Worm (Caenorhabditis elegans) whole organism, L4 larva: ENCODE measurements around the gene Y46G5A.36.
A peak's percentile ranks its signal among the peaks of the same experiment; 100 is the strongest.

Experiments
- D1046.2 ChIP-seq: fragments of 200-800 bp; sonication (Bioruptor generic); IDR thresholded peaks from 2 replicates; pipeline ENCODE4 v1.3.6; 2022; ENCODE audit warnings: missing genetic modification characterization, missing compliant biosample characterization
- F26F4.8 ChIP-seq: fragments of 200-800 bp; sonication (Bioruptor generic); conservative IDR thresholded peaks from 2 replicates; pipeline ENCODE4 v1.3.6; 2022; ENCODE audit warnings: missing genetic modification characterization, missing compliant biosample characterization
- F37D6.2 ChIP-seq: sonication (generic microtip); optimal IDR thresholded peaks from 2 replicates; lab custom pipeline; 2016; ENCODE audit warnings: mild to moderate bottlenecking, missing genetic modification characterization, missing compliant biosample characterization
- T26A8.4 ChIP-seq: fragments of 200-800 bp; sonication (Bioruptor generic); IDR thresholded peaks from 2 replicates; pipeline ENCODE4 v1.3.6; 2022; ENCODE audit warnings: missing genetic modification characterization, missing compliant biosample characterization
- Y48G9A.11 ChIP-seq: fragments of 200-800 bp; sonication (Bioruptor generic); IDR thresholded peaks from 2 replicates; pipeline ENCODE4 v1.3.6; 2022; ENCODE audit warnings: missing genetic modification reagents, missing genetic modification characterization, missing compliant biosample characterization
- Y5F2A.4 ChIP-seq: fragments of 200-800 bp; sonication (Bioruptor generic); optimal IDR thresholded peaks from 2 replicates; lab custom pipeline; 2018; ENCODE audit warnings: mild to moderate bottlenecking, missing genetic modification characterization, missing compliant biosample characterization
- Y75B8A.6 ChIP-seq: fragments of 200-800 bp; sonication (Bioruptor generic); IDR thresholded peaks from 2 replicates; pipeline ENCODE4 v1.3.6; 2022; ENCODE audit warnings: missing genetic modification reagents, missing genetic modification characterization, missing compliant biosample characterization
- ZK337.2 ChIP-seq: fragments of 200-800 bp; sonication (Bioruptor generic); IDR thresholded peaks from 2 replicates; pipeline ENCODE4 v1.3.6; 2022; ENCODE audit warnings: missing genetic modification reagents, missing genetic modification characterization, missing compliant biosample characterization
- ZK546.5 ChIP-seq, 2 experiments: sonication (generic microtip); optimal IDR thresholded peaks; 2 replicates each; lab custom pipeline; 2017; ENCODE audit warnings: missing biosample characterization in 2 of 2, missing genetic modification characterization in 2 of 2
- aha-1 ChIP-seq: fragments of 150-350 bp; peaks from one replicate; lab custom pipeline; 2014; ENCODE audit warnings: missing biosample characterization, missing genetic modification characterization
- aly-2 ChIP-seq: sonication (generic microtip); optimal IDR thresholded peaks from 2 replicates; lab custom pipeline; 2018; ENCODE audit warnings: missing biosample characterization, missing genetic modification characterization
- ama-1 ChIP-seq: fragments of 150-350 bp; optimal IDR thresholded peaks from 2 replicates; lab custom pipeline; 2014; ENCODE audit warnings: inconsistent platforms, mixed read lengths
- attf-4 ChIP-seq: sonication (generic microtip); optimal IDR thresholded peaks from 3 replicates; lab custom pipeline; 2017; ENCODE audit warnings: missing biosample characterization, missing genetic modification characterization
- ceh-20 ChIP-seq: fragments of 200-800 bp; sonication (Bioruptor generic); IDR thresholded peaks from 2 replicates; pipeline ENCODE4 v1.3.6; 2022; ENCODE audit warnings: missing genetic modification reagents, missing genetic modification characterization, missing compliant biosample characterization
- ceh-32 ChIP-seq: sonication (generic microtip); optimal IDR thresholded peaks from 2 replicates; lab custom pipeline; 2016; ENCODE audit warnings: mild to moderate bottlenecking, missing genetic modification characterization, missing compliant biosample characterization; ENCODE audit not compliant: poor library complexity
- cey-2 ChIP-seq: sonication (generic microtip); optimal IDR thresholded peaks from 3 replicates; lab custom pipeline; 2017; ENCODE audit warnings: missing genetic modification characterization, mild to moderate bottlenecking, missing compliant biosample characterization, antibody characterized with exemption, borderline replicate concordance; ENCODE audit not compliant: insufficient read depth
- daf-16 ChIP-seq, 3 experiments: sonication (generic microtip); optimal IDR thresholded peaks; 2 replicates each; lab custom pipeline; 2016 to 2017; ENCODE audit warnings: missing genetic modification characterization in 3 of 3, missing genetic modification reagents in 3 of 3, mild to moderate bottlenecking in 2 of 3, missing compliant biosample characterization in 2 of 3, missing biosample characterization in 1 of 3, moderate library complexity in 1 of 3
- dmd-8 ChIP-seq: fragments of 200-800 bp; sonication (Bioruptor generic); IDR thresholded peaks from 2 replicates; pipeline ENCODE4 v1.3.6; 2022; ENCODE audit warnings: missing genetic modification characterization, missing compliant biosample characterization
- dmd-9 ChIP-seq: fragments of 200-800 bp; sonication (Bioruptor generic); IDR thresholded peaks from 2 replicates; pipeline ENCODE4 v1.3.6; 2022; ENCODE audit warnings: missing genetic modification reagents, missing genetic modification characterization, missing compliant biosample characterization
- dpl-1 ChIP-seq: fragments of 150-350 bp; optimal IDR thresholded peaks from 2 replicates; lab custom pipeline; 2014; ENCODE audit warnings: missing biosample characterization, missing genetic modification reagents, missing genetic modification characterization
- egl-43 ChIP-seq: fragments of 200-800 bp; sonication (Bioruptor generic); IDR thresholded peaks from 2 replicates; pipeline ENCODE4 v1.3.6; 2022; ENCODE audit warnings: missing genetic modification reagents, missing genetic modification characterization, missing compliant biosample characterization
- hif-1 ChIP-seq, 2 experiments: sonication (generic microtip); optimal IDR thresholded peaks; 2 replicates each; lab custom pipeline; 2016 to 2017; ENCODE audit warnings: missing compliant biosample characterization in 2 of 2, missing genetic modification characterization in 2 of 2, missing genetic modification reagents in 2 of 2, missing genotype in 2 of 2, mild to moderate bottlenecking in 1 of 2
- lim-7 ChIP-seq: fragments of 200-800 bp; sonication (Bioruptor generic); IDR thresholded peaks from 2 replicates; pipeline ENCODE4 v1.3.6; 2022; ENCODE audit warnings: missing genetic modification characterization, missing compliant biosample characterization
- lin-1 ChIP-seq: fragments of 200-800 bp; sonication (Bioruptor generic); IDR thresholded peaks from 2 replicates; pipeline ENCODE4 v1.3.6; 2022; ENCODE audit warnings: missing genetic modification reagents, missing genetic modification characterization, missing compliant biosample characterization
- lin-13 ChIP-seq: fragments of 150-350 bp; optimal IDR thresholded peaks from 2 replicates; lab custom pipeline; 2014; ENCODE audit warnings: missing biosample characterization, missing genetic modification reagents, missing genetic modification characterization
- lin-15B ChIP-seq: fragments of 150-350 bp; sonication (generic microtip); optimal IDR thresholded peaks from 3 replicates; lab custom pipeline; 2014; ENCODE audit warnings: missing biosample characterization, missing genetic modification characterization
- lin-29 ChIP-seq: fragments of 200-800 bp; sonication (Bioruptor generic); IDR thresholded peaks from 2 replicates; pipeline ENCODE4 v1.3.6; 2022; ENCODE audit warnings: missing genetic modification reagents, missing genetic modification characterization, missing compliant biosample characterization
- lin-38 ChIP-seq: fragments of 200-800 bp; sonication (Bioruptor generic); IDR thresholded peaks from 2 replicates; pipeline ENCODE4 v1.3.6; 2022; ENCODE audit warnings: missing genetic modification reagents, missing genetic modification characterization, missing compliant biosample characterization
- lir-3 ChIP-seq: sonication (generic microtip); optimal IDR thresholded peaks from 2 replicates; lab custom pipeline; 2016; ENCODE audit warnings: mild to moderate bottlenecking, missing genetic modification characterization, missing compliant biosample characterization
- madf-5 ChIP-seq, 2 experiments: fragments of 200-800 bp; sonication (Bioruptor generic); IDR thresholded peaks; 2 replicates each; pipeline ENCODE4 v1.3.6; 2022; ENCODE audit warnings: missing compliant biosample characterization in 2 of 2, missing genetic modification characterization in 2 of 2
- mep-1 ChIP-seq: fragments of 150-350 bp; sonication (generic microtip); optimal IDR thresholded peaks from 3 replicates; lab custom pipeline; 2014; ENCODE audit warnings: missing biosample characterization, missing genetic modification characterization
- mes-2 ChIP-seq: sonication (generic microtip); optimal IDR thresholded peaks from 2 replicates; lab custom pipeline; 2016; ENCODE audit warnings: missing genotype, mild to moderate bottlenecking, missing genetic modification characterization, missing compliant biosample characterization; ENCODE audit not compliant: poor library complexity, severe bottlenecking
- mxl-2 ChIP-seq: fragments of 200-800 bp; sonication (Bioruptor generic); conservative IDR thresholded peaks from 2 replicates; pipeline ENCODE4 v1.3.6; 2022; ENCODE audit warnings: missing genetic modification reagents, missing genetic modification characterization, missing compliant biosample characterization
- nhr-28 ChIP-seq: fragments of 150-350 bp; optimal IDR thresholded peaks from 2 replicates; lab custom pipeline; 2014; ENCODE audit warnings: missing biosample characterization, missing genetic modification characterization
- nhr-41 ChIP-seq: fragments of 200-800 bp; sonication (Bioruptor generic); IDR thresholded peaks from 2 replicates; pipeline ENCODE4 v1.3.6; 2022; ENCODE audit warnings: missing genetic modification reagents, missing genetic modification characterization, missing compliant biosample characterization
- nhr-48 ChIP-seq: sonication (generic microtip); optimal IDR thresholded peaks from 2 replicates; lab custom pipeline; 2016; ENCODE audit warnings: mild to moderate bottlenecking, missing genetic modification characterization, missing compliant biosample characterization
- nhr-77 ChIP-seq: fragments of 150-350 bp; optimal IDR thresholded peaks from 2 replicates; lab custom pipeline; 2014; ENCODE audit warnings: missing biosample characterization, missing genetic modification characterization
- php-3 ChIP-seq: fragments of 200-800 bp; sonication (Bioruptor generic); IDR thresholded peaks from 2 replicates; pipeline ENCODE4 v1.3.6; 2022; ENCODE audit warnings: missing genetic modification reagents, missing genetic modification characterization, missing compliant biosample characterization
- saeg-2 ChIP-seq: fragments of 200-800 bp; sonication (Bioruptor generic); IDR thresholded peaks from 2 replicates; pipeline ENCODE4 v1.3.6; 2022; ENCODE audit warnings: missing genetic modification reagents, missing genetic modification characterization, missing compliant biosample characterization
- sdz-12 ChIP-seq: fragments of 200-800 bp; sonication (Bioruptor generic); optimal IDR thresholded peaks from 2 replicates; lab custom pipeline; 2018; ENCODE audit warnings: mild to moderate bottlenecking, missing genetic modification characterization, missing compliant biosample characterization
- set-16 ChIP-seq: fragments of 200-800 bp; sonication (Bioruptor generic); IDR thresholded peaks from 2 replicates; pipeline ENCODE4 v1.3.6; 2022; ENCODE audit warnings: missing genetic modification reagents, missing genetic modification characterization, missing compliant biosample characterization
- skn-1 ChIP-seq: fragments of 150-350 bp; optimal IDR thresholded peaks from 2 replicates; lab custom pipeline; 2014; ENCODE audit warnings: missing biosample characterization, missing genetic modification characterization
- snpc-1.2 ChIP-seq: fragments of 200-800 bp; sonication (Bioruptor generic); IDR thresholded peaks from 2 replicates; pipeline ENCODE4 v1.3.6; 2022; ENCODE audit warnings: missing genetic modification reagents, missing genetic modification characterization, missing compliant biosample characterization
- spr-3 ChIP-seq: fragments of 200-800 bp; sonication (Bioruptor generic); optimal IDR thresholded peaks from 2 replicates; lab custom pipeline; 2018; ENCODE audit warnings: mild to moderate bottlenecking, missing genetic modification characterization, missing compliant biosample characterization
- tag-97 ChIP-seq: fragments of 200-800 bp; sonication (Bioruptor generic); IDR thresholded peaks from 2 replicates; pipeline ENCODE4 v1.3.6; 2022; ENCODE audit warnings: missing genetic modification characterization, missing compliant biosample characterization
- unc-62 ChIP-seq, 3 experiments: fragments of 150-350 bp in 1 of 3; sonication (generic microtip); optimal IDR thresholded peaks in 2 of 3; peaks in 1 of 3; 1 replicate in 1 of 3; 2 replicates in 2 of 3; lab custom pipeline; 2014 to 2017; ENCODE audit warnings: missing biosample characterization in 3 of 3, missing genetic modification characterization in 3 of 3, missing genetic modification reagents in 3 of 3, missing genotype in 1 of 3
- vab-7 ChIP-seq: fragments of 200-800 bp; sonication (Bioruptor generic); IDR thresholded peaks from 2 replicates; pipeline ENCODE4 v1.3.6; 2022; ENCODE audit warnings: missing genetic modification reagents, missing genetic modification characterization, missing compliant biosample characterization
- zfp-3 ChIP-seq: fragments of 200-800 bp; sonication (Bioruptor generic); conservative IDR thresholded peaks from 2 replicates; pipeline ENCODE4 v1.3.6; 2022; ENCODE audit warnings: missing genetic modification reagents, missing genetic modification characterization, missing compliant biosample characterization
- zip-11 ChIP-seq: fragments of 200-800 bp; sonication (Bioruptor generic); IDR thresholded peaks from 2 replicates; pipeline ENCODE4 v1.3.6; 2022; ENCODE audit warnings: missing genetic modification characterization, missing compliant biosample characterization
- ztf-7 ChIP-seq: fragments of 150-350 bp; optimal IDR thresholded peaks from 2 replicates; lab custom pipeline; 2014; ENCODE audit warnings: missing biosample characterization, missing genetic modification characterization

Y46G5A.36 gene

DNA sequence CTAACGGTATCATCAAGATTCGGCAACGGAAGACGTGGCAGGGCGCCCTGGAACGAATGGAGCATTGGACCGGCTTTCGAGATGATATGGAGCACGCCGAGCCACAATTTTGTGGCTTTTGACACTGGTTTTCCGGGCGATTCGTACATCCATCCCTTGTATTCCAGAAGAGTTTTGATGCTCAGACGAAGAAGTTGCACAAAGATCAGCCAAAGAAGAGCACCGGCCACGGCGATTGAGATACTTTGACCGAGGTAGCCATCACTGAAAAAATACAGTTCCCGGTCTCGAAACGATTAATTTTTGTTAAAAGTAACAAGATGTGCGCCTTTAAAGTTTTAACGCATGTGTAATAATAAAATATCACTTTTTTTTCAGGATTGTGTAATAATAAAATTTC lies 28.3 kb upstream of the Y46G5A.36 start:
- TF ChIP-seq snpc-1.2 (GFP tag; lab: Robert Waterston, UW), result peak; percentile 55; the same call in 1 of the 2 replicates
- no peak for TF ChIP-seq spr-3 (GFP tag; lab: Kevin White, UChicago)
- no peak for TF ChIP-seq ama-1 (lab: Kevin White, UChicago)
- peak; percentile 49; the same call in 1 of the 2 replicates for TF ChIP-seq D1046.2 (GFP tag; lab: Robert Waterston, UW)
- no peak for TF ChIP-seq F37D6.2 (tag; lab: Kevin White, UChicago)
- TF ChIP-seq Y5F2A.4, result peak; percentile 18
- TF ChIP-seq Y48G9A.11, result peak; percentile 55
- no peak for TF ChIP-seq mxl-2 (GFP tag; lab: Robert Waterston, UW)
- no peak for TF ChIP-seq nhr-28 (tag; lab: Kevin White, UChicago)
- TF ChIP-seq nhr-41 (GFP tag; lab: Robert Waterston, UW), result no peak
- TF ChIP-seq F26F4.8, result 0 out of 2 replicates have a peak, but pooled peaks have one; percentile 23
- TF ChIP-seq lim-7 (GFP tag; lab: Robert Waterston, UW), result peak; percentile 66
- no peak for TF ChIP-seq lir-3 (tag; lab: Kevin White, UChicago)
- TF ChIP-seq lin-38 (GFP tag; lab: Robert Waterston, UW), result peak; percentile 41
- TF ChIP-seq aha-1, result peak; percentile 87
- no peak for TF ChIP-seq ceh-32
- no peak for TF ChIP-seq daf-16 (GFP tag; optimal IDR thresholded peaks at IDR 0.05; lab: Kevin White, UChicago)
- no peak for TF ChIP-seq daf-16 (tag; optimal IDR thresholded peaks at IDR 0.05; lab: Kevin White, UChicago)
- no peak for TF ChIP-seq lin-1 (GFP tag; lab: Robert Waterston, UW)
- no peak for TF ChIP-seq nhr-77
- TF ChIP-seq dmd-9 (GFP tag; lab: Robert Waterston, UW), result 0 out of 2 replicates have a peak, but pooled peaks have one; percentile 23
- peak; percentile 56; the same call in 1 of the 2 replicates for TF ChIP-seq php-3 (GFP tag; lab: Robert Waterston, UW)
- TF ChIP-seq unc-62 (GFP tag; optimal IDR thresholded peaks at IDR 0.05 in 1 of 2; lab: Kevin White, UChicago), result no peak
- TF ChIP-seq unc-62 (tag; optimal IDR thresholded peaks at IDR 0.05; lab: Kevin White, UChicago), result no peak
- no peak for TF ChIP-seq dmd-8
- no peak for TF ChIP-seq dpl-1
- 0 out of 2 replicates have a peak, but pooled peaks have one; percentile 35 for TF ChIP-seq lin-29 (GFP tag; lab: Robert Waterston, UW)
- TF ChIP-seq vab-7 (GFP tag; lab: Robert Waterston, UW), result no peak
- TF ChIP-seq skn-1 (tag; lab: Kevin White, UChicago), result no peak
- TF ChIP-seq zfp-3 (GFP tag; lab: Robert Waterston, UW), result peak; percentile 32; the same call in 1 of the 2 replicates
- TF ChIP-seq cey-2 (tag; lab: Kevin White, UChicago), result no peak
- TF ChIP-seq ZK337.2 (GFP tag; lab: Robert Waterston, UW), result no peak
- TF ChIP-seq ztf-7 (tag; lab: Kevin White, UChicago), result no peak
- no peak for TF ChIP-seq nhr-48 (tag; lab: Kevin White, UChicago)
- TF ChIP-seq T26A8.4 (GFP tag; lab: Robert Waterston, UW), result peak; percentile 71; the same call in 1 of the 2 replicates
- TF ChIP-seq sdz-12, result peak; percentile 77
- peak; percentile 58; the same call in 1 of the 2 replicates for TF ChIP-seq Y75B8A.6
- TF ChIP-seq hif-1 (tag; optimal IDR thresholded peaks at IDR 0.05; lab: Kevin White, UChicago), result no peak
- TF ChIP-seq egl-43 (GFP tag; lab: Robert Waterston, UW), result no peak
- TF ChIP-seq madf-5 (GFP tag; IDR thresholded peaks at IDR 0.05; lab: Robert Waterston, UW), result 0 out of 4 replicates have a peak, but pooled peaks have one; percentile 20 to 60
- TF ChIP-seq tag-97 (GFP tag; lab: Robert Waterston, UW), result no peak
- TF ChIP-seq mep-1 (tag; lab: Kevin White, UChicago), result peak; percentile 29
- 0 out of 2 replicates have a peak, but pooled peaks have one; percentile 11 for TF ChIP-seq set-16 (GFP tag; lab: Robert Waterston, UW)
- no peak for TF ChIP-seq lin-15B (tag; lab: Kevin White, UChicago)
- no peak for TF ChIP-seq lin-13 (GFP tag; lab: Kevin White, UChicago)
- no peak for TF ChIP-seq ceh-20 (GFP tag; lab: Robert Waterston, UW)
- TF ChIP-seq attf-4 (tag; lab: Kevin White, UChicago), result no peak
- TF ChIP-seq ZK546.5 (tag; optimal IDR thresholded peaks at IDR 0.05; lab: Kevin White, UChicago), result no peak
- no peak for TF ChIP-seq zip-11 (GFP tag; lab: Robert Waterston, UW)
- TF ChIP-seq aly-2 (tag; lab: Kevin White, UChicago), result no peak
- TF ChIP-seq mes-2 (tag; lab: Kevin White, UChicago), result no peak
- 0 out of 2 replicates have a peak, but pooled peaks have one; percentile 31 for TF ChIP-seq saeg-2 (GFP tag; lab: Robert Waterston, UW)
